Worm (Caenorhabditis elegans) whole organism, L1 larva: Measurements from ENCODE around the gene T22D1.3.

Experiments
- F16B12.6 ChIP-seq: fragments of 150-350 bp; optimal IDR thresholded peaks from 2 replicates; lab custom pipeline; 2014; ENCODE audit warnings: missing biosample characterization, missing genetic modification characterization
- aha-1 ChIP-seq: fragments of 150-350 bp; optimal IDR thresholded peaks from 2 replicates; lab custom pipeline; 2014; ENCODE audit warnings: missing biosample characterization, missing genetic modification characterization
- aly-2 ChIP-seq: fragments of 150-350 bp; optimal IDR thresholded peaks from 2 replicates; lab custom pipeline; 2014; ENCODE audit warnings: missing biosample characterization, missing genetic modification characterization
- ceh-63 ChIP-seq: fragments of 200-800 bp; sonication (Bioruptor generic); optimal IDR thresholded peaks from 2 replicates; lab custom pipeline; 2018; ENCODE audit warnings: mild to moderate bottlenecking, missing genetic modification characterization, missing compliant biosample characterization
- dpl-1 ChIP-seq, 3 experiments: fragments of 150-350 bp in 2 of 3; sonication (generic microtip) in 1 of 3; optimal IDR thresholded peaks; 2 replicates each; lab custom pipeline; 2014 to 2017; ENCODE audit warnings: missing biosample characterization in 3 of 3, missing genetic modification characterization in 3 of 3, missing genetic modification reagents in 3 of 3
- fos-1 ChIP-seq: fragments of 150-350 bp; optimal IDR thresholded peaks from 2 replicates; lab custom pipeline; 2014; ENCODE audit warnings: missing biosample characterization, missing genetic modification characterization
- lin-13 ChIP-seq: fragments of 150-350 bp; optimal IDR thresholded peaks from 2 replicates; lab custom pipeline; 2014; ENCODE audit warnings: missing biosample characterization, missing genetic modification reagents, missing genetic modification characterization
- lin-39 ChIP-seq: fragments of 150-350 bp; optimal IDR thresholded peaks from 2 replicates; lab custom pipeline; 2014; ENCODE audit warnings: missing biosample characterization, missing genetic modification reagents, missing genetic modification characterization
- mef-2 ChIP-seq: fragments of 150-350 bp; optimal IDR thresholded peaks from 2 replicates; lab custom pipeline; 2014; ENCODE audit warnings: missing biosample characterization, missing genetic modification characterization
- nhr-12 ChIP-seq: sonication (generic microtip); optimal IDR thresholded peaks from 2 replicates; lab custom pipeline; 2017; ENCODE audit warnings: missing biosample characterization, missing genetic modification characterization
- nhr-19 ChIP-seq: fragments of 200-800 bp; sonication (Bioruptor generic); conservative IDR thresholded peaks from 2 replicates; pipeline ENCODE4 v1.3.6; 2022; ENCODE audit warnings: missing genetic modification characterization, missing compliant biosample characterization
- nhr-237 ChIP-seq: fragments of 150-350 bp; optimal IDR thresholded peaks from 2 replicates; lab custom pipeline; 2014; ENCODE audit warnings: missing biosample characterization, missing genetic modification characterization

DNA sequence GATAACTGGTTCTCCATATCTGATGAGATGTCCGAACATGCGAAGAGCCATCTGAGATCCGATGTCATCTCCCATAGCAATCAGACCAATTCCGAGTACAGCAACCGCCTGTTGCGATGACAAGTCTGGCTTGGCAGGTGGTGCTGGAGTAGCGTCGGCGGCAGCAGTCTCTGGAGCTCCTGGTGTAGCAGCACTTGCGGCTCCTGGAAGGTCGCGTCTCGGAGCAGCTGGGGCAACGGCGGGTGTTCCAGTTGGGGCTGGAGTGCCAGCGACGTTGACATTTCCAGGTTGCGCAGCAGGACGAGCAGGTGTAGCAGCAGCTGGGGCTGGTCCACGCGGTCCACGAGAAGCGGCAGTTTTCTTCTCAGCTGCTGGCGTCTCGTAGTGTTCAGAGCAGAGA, 5.9 kb upstream of the T22D1.3 start:
- no peak for TF ChIP-seq nhr-19 (GFP tag; lab: Robert Waterston, UW)
- no peak for TF ChIP-seq ceh-63 (GFP tag; lab: Kevin White, UChicago)
- no peak for TF ChIP-seq nhr-237 (tag; lab: Kevin White, UChicago)
- no peak for TF ChIP-seq lin-13
- no peak for TF ChIP-seq F16B12.6
- TF ChIP-seq nhr-12 (tag; lab: Kevin White, UChicago) = no peak
- no peak for TF ChIP-seq lin-39 (tag; lab: Kevin White, UChicago)
- no peak for TF ChIP-seq aha-1 (tag; lab: Kevin White, UChicago)
- no peak for TF ChIP-seq fos-1 (tag; lab: Kevin White, UChicago)
- TF ChIP-seq mef-2 = no peak
- TF ChIP-seq dpl-1 (GFP tag; optimal IDR thresholded peaks at IDR 0.05; lab: Kevin White, UChicago) = no peak
- no peak for TF ChIP-seq aly-2 (tag; lab: Kevin White, UChicago)
